Worm (Caenorhabditis elegans): Measurements from ENCODE around the gene F54E4.3.

The F54E4.3 gene

DNA sequence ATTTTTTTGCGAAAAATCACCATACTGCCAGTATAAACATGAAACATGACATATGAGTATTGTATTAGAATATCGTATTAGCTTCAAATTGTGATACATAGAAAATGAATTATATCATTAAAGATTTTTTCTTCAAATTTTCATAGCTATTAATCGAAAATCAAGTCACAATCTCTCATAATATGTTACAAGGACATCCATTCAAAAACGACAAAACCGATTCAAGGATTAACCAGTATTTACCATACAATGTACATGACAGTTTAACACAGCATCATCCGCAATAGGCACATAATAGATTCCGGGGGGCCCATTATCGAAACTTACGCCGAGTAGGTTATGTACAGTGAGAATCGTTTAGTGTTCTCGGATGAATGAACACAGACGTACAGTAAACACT lies 35.1 kb upstream of the F54E4.3 start:
- TF ChIP-seq fkh-3 (tag; optimal IDR thresholded peaks at IDR 0.05) (no peak), athp-1 (tag; optimal IDR thresholded peaks at IDR 0.05) (no peak), egl-44 (GFP tag; IDR thresholded peaks at IDR 0.05) (no peak), mes-4 (tag; optimal IDR thresholded peaks at IDR 0.05) (no peak), F57A8.1 (GFP tag; optimal IDR thresholded peaks at IDR 0.05) (no peak), mcd-1 (GFP tag; IDR thresholded peaks at IDR 0.05) (no peak), aptf-3 (GFP tag; IDR thresholded peaks at IDR 0.05) (no peak), madf-3 (GFP tag; IDR thresholded peaks at IDR 0.05) (no peak), lag-1 (GFP tag; IDR thresholded peaks at IDR 0.05) (no peak), ceh-27 (GFP tag; optimal IDR thresholded peaks at IDR 0.05) (no peak), sptf-2 (GFP tag; optimal IDR thresholded peaks at IDR 0.05) (no peak)

DNA sequence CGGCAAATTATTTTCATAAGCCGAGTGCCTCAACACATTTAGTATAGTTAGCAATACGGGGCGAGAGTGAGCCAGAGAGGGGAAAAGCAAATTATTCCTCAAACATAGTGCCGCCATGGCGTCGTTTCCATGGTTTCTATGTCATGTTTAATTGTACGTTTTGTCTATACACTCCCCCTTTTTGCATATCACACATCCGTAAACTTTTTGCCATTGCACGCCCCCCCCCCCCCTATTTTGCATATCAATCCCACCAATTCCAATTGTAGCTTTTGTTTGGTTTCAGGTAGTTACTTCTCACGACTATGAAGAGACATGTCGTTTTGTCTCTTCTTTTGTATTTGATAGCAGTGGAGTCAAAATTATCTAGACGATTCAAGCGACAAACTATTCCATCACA lies 27.8 kb upstream of the F54E4.3 start, which contains the start of gene C26G2.2:
C26G2.2 (plus strand) TSS at position 301 of the 400 bp plus-strand sequence.
- TF ChIP-seq K11D2.4 (GFP tag; IDR thresholded peaks at IDR 0.05) (no peak), ama-1 (optimal IDR thresholded peaks at IDR 0.05) (no peak), ama-1 (GFP tag; optimal IDR thresholded peaks at IDR 0.05) (no peak), ceh-100 (GFP tag; IDR thresholded peaks at IDR 0.05) (no peak), snpc-1.1 (tag; optimal IDR thresholded peaks at IDR 0.05; ENCODE audit: insufficient read depth) (no peak), aptf-3 (GFP tag; IDR thresholded peaks at IDR 0.05) (no peak), tlf-1 (GFP tag; optimal IDR thresholded peaks at IDR 0.05) (no peak), tbp1 (GFP tag; optimal IDR thresholded peaks at IDR 0.05) (no peak), C17E4.6 (GFP tag; IDR thresholded peaks at IDR 0.05) (no peak), F22D6.2 (tag; optimal IDR thresholded peaks at IDR 0.05) (no peak), nhr-120 (GFP tag; IDR thresholded peaks at IDR 0.05) (no peak), ets-4 (GFP tag; optimal IDR thresholded peaks at IDR 0.05) (no peak), unc-130 (GFP tag; optimal IDR thresholded peaks at IDR 0.05) (no peak), B0336.3 (GFP tag; IDR thresholded peaks at IDR 0.05) (no peak), tbx-9 (tag; optimal IDR thresholded peaks at IDR 0.05; ENCODE audit: borderline replicate concordance) (no peak), atf-7 (tag; optimal IDR thresholded peaks at IDR 0.05) (no peak)

DNA sequence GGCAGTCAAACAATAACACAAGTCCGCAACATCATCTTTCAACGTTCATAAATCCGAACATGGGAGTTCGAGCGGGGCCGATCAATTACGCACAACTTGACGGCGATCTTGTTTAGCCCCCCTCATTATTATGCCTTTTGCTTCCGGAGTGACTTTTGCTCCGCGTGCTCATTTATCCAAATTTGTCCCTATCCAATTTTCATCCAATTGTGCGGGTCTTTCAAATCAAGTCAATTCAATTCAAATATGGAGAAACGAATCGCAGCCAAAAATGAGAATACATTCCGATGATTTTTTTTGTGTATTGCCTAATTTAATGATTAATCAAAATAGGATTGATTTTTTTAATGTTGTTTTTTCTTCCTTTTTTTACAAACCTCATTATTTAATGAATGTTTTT lies 26.2 kb upstream of the F54E4.3 start:
- no peak for TF ChIP-seq F49E8.2 (tag; optimal IDR thresholded peaks at IDR 0.05; ENCODE audit: insufficient read depth)
- no peak for TF ChIP-seq T26A5.8 (tag; optimal IDR thresholded peaks at IDR 0.05)
- no peak for TF ChIP-seq nfya-1 (tag; optimal IDR thresholded peaks at IDR 0.05; ENCODE audit: borderline replicate concordance, insufficient read depth)
- no peak for TF ChIP-seq let-526 (GFP tag; IDR thresholded peaks at IDR 0.05)
- TF ChIP-seq sea-2 (GFP tag; IDR thresholded peaks at IDR 0.05) = no peak
- TF ChIP-seq F39B2.1 (GFP tag; IDR thresholded peaks at IDR 0.05) = no peak
- TF ChIP-seq mcd-1 (GFP tag; IDR thresholded peaks at IDR 0.05) = no peak
- no peak for TF ChIP-seq die-1 (tag; optimal IDR thresholded peaks at IDR 0.05)
- no peak for TF ChIP-seq chd-7 (tag; optimal IDR thresholded peaks at IDR 0.05)
- TF ChIP-seq aptf-3 (GFP tag; IDR thresholded peaks at IDR 0.05) = no peak
- no peak for TF ChIP-seq egrh-3 (GFP tag; IDR thresholded peaks at IDR 0.05)
- no peak for TF ChIP-seq sdz-38 (tag; optimal IDR thresholded peaks at IDR 0.05)
- TF ChIP-seq dpff-1 (tag; optimal IDR thresholded peaks at IDR 0.05) = no peak
- no peak for TF ChIP-seq nfyb-1 (GFP tag; IDR thresholded peaks at IDR 0.05)
- TF ChIP-seq lin-40 (tag; optimal IDR thresholded peaks at IDR 0.05) = no peak
- TF ChIP-seq madf-6 (GFP tag; IDR thresholded peaks at IDR 0.05) = no peak
- no peak for TF ChIP-seq rcor-1 (GFP tag; IDR thresholded peaks at IDR 0.05)
